Worm (Caenorhabditis elegans) whole organism, early embryonic: Measurements from ENCODE around the gene nhr-84.

ENCODE experiments used
- ama-1 ChIP-seq: fragments of 150-350 bp; optimal IDR thresholded peaks from 2 replicates; lab custom pipeline; 2014
- ceh-13 ChIP-seq: fragments of 200-800 bp; sonication (Bioruptor generic); optimal IDR thresholded peaks from 2 replicates; lab custom pipeline; 2018; ENCODE audit warnings: mild to moderate bottlenecking, missing genetic modification characterization, missing compliant biosample characterization
- ceh-36 ChIP-seq: sonication (generic microtip); optimal IDR thresholded peaks from 2 replicates; lab custom pipeline; 2016; ENCODE audit warnings: missing genetic modification characterization, inconsistent platforms, missing compliant biosample characterization
- flt-1 ChIP-seq: fragments of 200-800 bp; sonication (Bioruptor generic); IDR thresholded peaks from 2 replicates; pipeline ENCODE4 v1.3.6; 2022; ENCODE audit warnings: missing genetic modification characterization, missing compliant biosample characterization
- hmbx-1 ChIP-seq: sonication (generic microtip); optimal IDR thresholded peaks from 2 replicates; lab custom pipeline; 2016; ENCODE audit warnings: mild to moderate bottlenecking, missing genetic modification characterization, missing compliant biosample characterization
- pes-1 ChIP-seq: fragments of 200-800 bp; sonication (Bioruptor generic); IDR thresholded peaks from 2 replicates; pipeline ENCODE4 v1.3.6; 2022; ENCODE audit warnings: missing genetic modification reagents, missing genetic modification characterization, missing compliant biosample characterization
- scrt-1 ChIP-seq: fragments of 200-800 bp; sonication (Bioruptor generic); IDR thresholded peaks from 2 replicates; pipeline ENCODE4 v1.3.6; 2022; ENCODE audit warnings: missing genetic modification characterization, missing compliant biosample characterization
- tbx-37 ChIP-seq: fragments of 200-800 bp; sonication (Bioruptor generic); conservative IDR thresholded peaks from 2 replicates; pipeline ENCODE4 v1.3.6; 2022; ENCODE audit warnings: missing genetic modification reagents, missing genetic modification characterization, missing compliant biosample characterization

ce11 chrV:15876308-15876707 is 3.1 kb downstream of the nhr-84 start, which contains the start of gene nhr-102:
- TF ChIP-seq flt-1 (GFP tag; lab: Robert Waterston, UW), result no peak
- no peak for TF ChIP-seq hmbx-1 (tag; lab: Kevin White, UChicago)
- no peak for TF ChIP-seq ama-1
- TF ChIP-seq tbx-37 (GFP tag; lab: Robert Waterston, UW), result no peak
- TF ChIP-seq ceh-13 (GFP tag; lab: Kevin White, UChicago), result no peak
- no peak for TF ChIP-seq ceh-36 (tag; lab: Kevin White, UChicago)
- no peak for TF ChIP-seq pes-1
- no peak for TF ChIP-seq scrt-1 (GFP tag; lab: Robert Waterston, UW)
